Fruit fly (Drosophila melanogaster) whole organism, embryonic: ENCODE data around the gene Sfp33A4.

Experiments
- Ada2b ChIP-seq: fragments of 200-800 bp; sonication (Bioruptor generic); IDR thresholded peaks from 2 replicates; pipeline ENCODE4 v1.3.6; 2022; ENCODE audit warnings: missing biosample characterization, missing genetic modification characterization
- CG10321 ChIP-seq: fragments of 200-800 bp; sonication (Bioruptor generic); IDR thresholded peaks from 2 replicates; pipeline ENCODE4 v1.3.6; 2022; ENCODE audit warnings: missing biosample characterization, missing genetic modification characterization
- CG13287 ChIP-seq: fragments of 200-800 bp; sonication (Bioruptor generic); IDR thresholded peaks from 2 replicates; pipeline ENCODE4 v1.3.6; 2022; ENCODE audit warnings: missing biosample characterization, missing genetic modification characterization; ENCODE audit not compliant: partially characterized antibody
- CG13296 ChIP-seq: fragments of 200-800 bp; sonication (Bioruptor generic); optimal IDR thresholded peaks from 3 replicates; lab custom pipeline; 2018; ENCODE audit warnings: missing biosample characterization, mild to moderate bottlenecking, missing genetic modification characterization
- CG14667 ChIP-seq: fragments of 200-800 bp; sonication (Bioruptor generic); IDR thresholded peaks from 2 replicates; pipeline ENCODE4 v1.3.6; 2022; ENCODE audit warnings: missing biosample characterization, missing genetic modification characterization
- CG14710 ChIP-seq: fragments of 200-800 bp; sonication (Bioruptor generic); optimal IDR thresholded peaks from 3 replicates; lab custom pipeline; 2019; ENCODE audit warnings: missing biosample characterization, mild to moderate bottlenecking, missing genetic modification characterization, moderate library complexity
- CG15479 ChIP-seq: fragments of 200-800 bp; sonication (Bioruptor generic); optimal IDR thresholded peaks from 3 replicates; lab custom pipeline; 2019; ENCODE audit warnings: missing biosample characterization, mild to moderate bottlenecking, missing genetic modification characterization, moderate library complexity
- CG15601 ChIP-seq: fragments of 200-800 bp; sonication (Bioruptor generic); optimal IDR thresholded peaks from 3 replicates; lab custom pipeline; 2019; ENCODE audit warnings: missing biosample characterization, mild to moderate bottlenecking, missing genetic modification characterization, moderate library complexity
- CG1602 ChIP-seq: fragments of 200-800 bp; sonication (Bioruptor generic); optimal IDR thresholded peaks from 3 replicates; lab custom pipeline; 2016; ENCODE audit warnings: missing biosample characterization, missing genetic modification characterization
- CG1603 ChIP-seq: fragments of 200-800 bp; sonication (Bioruptor generic); optimal IDR thresholded peaks from 2 replicates; lab custom pipeline; 2019; ENCODE audit warnings: missing biosample characterization, mild to moderate bottlenecking, missing genetic modification characterization, moderate library complexity
- CG16779 ChIP-seq: fragments of 200-800 bp; sonication (Bioruptor generic); IDR thresholded peaks from 2 replicates; pipeline ENCODE4 v1.3.6; 2022; ENCODE audit warnings: missing biosample characterization, missing genetic modification characterization
- CG17612 ChIP-seq: fragments of 200-800 bp; sonication (Bioruptor generic); IDR thresholded peaks from 2 replicates; pipeline ENCODE4 v1.3.6; 2022; ENCODE audit warnings: missing biosample characterization, missing genetic modification characterization
- CG1792 ChIP-seq: fragments of 200-800 bp; sonication (Bioruptor generic); optimal IDR thresholded peaks from 2 replicates; lab custom pipeline; 2016; ENCODE audit warnings: missing biosample characterization, missing genetic modification characterization
- CG2129 ChIP-seq: fragments of 200-800 bp; sonication (Bioruptor generic); IDR thresholded peaks from 2 replicates; pipeline ENCODE4 v1.3.6; 2022; ENCODE audit warnings: missing biosample characterization, missing genetic modification characterization; ENCODE audit not compliant: partially characterized antibody
- CG2678 ChIP-seq: fragments of 200-800 bp; sonication (Bioruptor generic); optimal IDR thresholded peaks from 3 replicates; lab custom pipeline; 2019; ENCODE audit warnings: missing biosample characterization, mild to moderate bottlenecking, missing genetic modification characterization, moderate library complexity
- CG5180 ChIP-seq: fragments of 200-800 bp; sonication (Bioruptor generic); optimal IDR thresholded peaks from 3 replicates; lab custom pipeline; 2017; ENCODE audit warnings: missing biosample characterization, missing genetic modification characterization, mild to moderate bottlenecking, moderate library complexity, missing genetic modification reagents
- CG5953 ChIP-seq: fragments of 200-800 bp; sonication (Bioruptor generic); IDR thresholded peaks from 2 replicates; pipeline ENCODE4 v1.3.6; 2022; ENCODE audit warnings: missing biosample characterization, missing genetic modification characterization
- CG6272 ChIP-seq: fragments of 200-800 bp; sonication (Bioruptor generic); IDR thresholded peaks from 2 replicates; pipeline ENCODE4 v1.3.6; 2022; ENCODE audit warnings: missing biosample characterization, missing genetic modification characterization
- CG7372 ChIP-seq: fragments of 200-800 bp; sonication (Bioruptor generic); IDR thresholded peaks from 2 replicates; pipeline ENCODE4 v1.3.6; 2022; ENCODE audit warnings: missing biosample characterization, missing genetic modification characterization
- CG8290 ChIP-seq, 3 experiments: fragments of 200-800 bp; sonication (Bioruptor generic); optimal IDR thresholded peaks; 2 replicates each; lab custom pipeline; 2016 to 2019; ENCODE audit warnings: missing biosample characterization in 3 of 3, missing genetic modification characterization in 3 of 3, mild to moderate bottlenecking in 2 of 3, moderate library complexity in 1 of 3
- CG8765 ChIP-seq: fragments of 200-800 bp; sonication (Bioruptor generic); IDR thresholded peaks from 2 replicates; pipeline ENCODE4 v1.3.6; 2022; ENCODE audit warnings: missing biosample characterization, missing genetic modification characterization
- CG9797 ChIP-seq: fragments of 200-800 bp; sonication (Bioruptor generic); optimal IDR thresholded peaks from 3 replicates; lab custom pipeline; 2018; ENCODE audit warnings: missing biosample characterization, mild to moderate bottlenecking, missing genetic modification characterization
- Dll ChIP-seq: fragments of 200-800 bp; sonication (Bioruptor generic); IDR thresholded peaks from 4 replicates; pipeline ENCODE4 v1.3.6; 2022; ENCODE audit warnings: missing biosample characterization, missing genetic modification characterization; ENCODE audit not compliant: partially characterized antibody
- Mad ChIP-seq: fragments of 200-800 bp; sonication (Bioruptor generic); optimal IDR thresholded peaks from 2 replicates; lab custom pipeline; 2016; ENCODE audit warnings: missing biosample characterization, missing genetic modification characterization
- NK7.1 ChIP-seq: fragments of 200-800 bp; sonication (Bioruptor generic); optimal IDR thresholded peaks from 3 replicates; lab custom pipeline; 2016; ENCODE audit warnings: missing biosample characterization, missing genetic modification characterization
- Nf-YB ChIP-seq: fragments of 200-800 bp; sonication (Bioruptor generic); optimal IDR thresholded peaks from 3 replicates; lab custom pipeline; 2019; ENCODE audit warnings: missing biosample characterization, mild to moderate bottlenecking, missing genetic modification characterization, moderate library complexity
- amos ChIP-seq: fragments of 200-800 bp; sonication (Bioruptor generic); IDR thresholded peaks from 2 replicates; pipeline ENCODE4 v1.3.6; 2022; ENCODE audit warnings: missing biosample characterization, missing genetic modification characterization; ENCODE audit not compliant: partially characterized antibody
- ap ChIP-seq: fragments of 200-800 bp; sonication (Bioruptor generic); IDR thresholded peaks from 2 replicates; pipeline ENCODE4 v1.3.6; 2022; ENCODE audit warnings: missing biosample characterization, missing genetic modification characterization
- ato ChIP-seq: fragments of 200-800 bp; sonication (Bioruptor generic); IDR thresholded peaks from 2 replicates; pipeline ENCODE4 v1.3.6; 2022; ENCODE audit warnings: missing biosample characterization, missing genetic modification characterization; ENCODE audit not compliant: partially characterized antibody
- bcd ChIP-seq: fragments of 200-800 bp; sonication (Bioruptor generic); optimal IDR thresholded peaks from 2 replicates; lab custom pipeline; 2017; ENCODE audit warnings: missing biosample characterization, mild to moderate bottlenecking, missing genetic modification characterization
- cato ChIP-seq: fragments of 200-800 bp; sonication (Bioruptor generic); optimal IDR thresholded peaks from 2 replicates; lab custom pipeline; 2016; ENCODE audit warnings: missing biosample characterization, missing genetic modification characterization, borderline replicate concordance
- cg ChIP-seq: fragments of 200-800 bp; sonication (Bioruptor generic); optimal IDR thresholded peaks from 3 replicates; lab custom pipeline; 2019; ENCODE audit warnings: missing biosample characterization, mild to moderate bottlenecking, missing genetic modification characterization, moderate library complexity
- chinmo ChIP-seq: fragments of 200-800 bp; sonication (Bioruptor generic); IDR thresholded peaks from 4 replicates; pipeline ENCODE4 v1.3.6; 2022; ENCODE audit warnings: missing biosample characterization, missing genetic modification characterization; ENCODE audit not compliant: partially characterized antibody
- chn ChIP-seq: fragments of 200-800 bp; sonication (Bioruptor generic); optimal IDR thresholded peaks from 2 replicates; lab custom pipeline; 2016; ENCODE audit warnings: missing biosample characterization, missing genetic modification characterization
- crp ChIP-seq, 2 experiments: fragments of 200-800 bp; sonication (Bioruptor generic); optimal IDR thresholded peaks; 2 replicates in 1 of 2; 3 replicates in 1 of 2; lab custom pipeline; 2017; ENCODE audit warnings: missing biosample characterization in 2 of 2, missing genetic modification characterization in 2 of 2, mild to moderate bottlenecking in 1 of 2, moderate library complexity in 1 of 2
- cwo ChIP-seq: fragments of 200-800 bp; sonication (Bioruptor generic); optimal IDR thresholded peaks from 3 replicates; lab custom pipeline; 2017; ENCODE audit warnings: missing biosample characterization, missing genetic modification characterization, mild to moderate bottlenecking, moderate library complexity, missing genetic modification reagents
- dpn ChIP-seq, 2 experiments: fragments of 200-800 bp; sonication (Bioruptor generic); optimal IDR thresholded peaks; 3 replicates each; lab custom pipeline; 2016; ENCODE audit warnings: missing biosample characterization in 2 of 2, missing genetic modification characterization in 2 of 2
- fd3F ChIP-seq: fragments of 200-800 bp; sonication (Bioruptor generic); optimal IDR thresholded peaks from 2 replicates; lab custom pipeline; 2018; ENCODE audit warnings: missing biosample characterization, mild to moderate bottlenecking, missing genetic modification characterization, moderate library complexity
- gem ChIP-seq: fragments of 200-800 bp; sonication (Bioruptor generic); optimal IDR thresholded peaks from 2 replicates; lab custom pipeline; 2019; ENCODE audit warnings: missing biosample characterization, mild to moderate bottlenecking, missing genetic modification characterization, moderate library complexity
- gsb-n ChIP-seq: fragments of 200-800 bp; sonication (Bioruptor generic); optimal IDR thresholded peaks from 3 replicates; lab custom pipeline; 2018; ENCODE audit warnings: missing biosample characterization, mild to moderate bottlenecking, missing genetic modification characterization
- onecut ChIP-seq: fragments of 200-800 bp; sonication (Bioruptor generic); IDR thresholded peaks from 2 replicates; pipeline ENCODE4 v1.3.6; 2022; ENCODE audit warnings: missing biosample characterization, missing genetic modification characterization
- pfk ChIP-seq: fragments of 200-800 bp; sonication (Bioruptor generic); optimal IDR thresholded peaks from 2 replicates; lab custom pipeline; 2018; ENCODE audit warnings: missing biosample characterization, mild to moderate bottlenecking, missing genetic modification characterization, moderate library complexity
- phol ChIP-seq: fragments of 200-800 bp; sonication (Bioruptor generic); optimal IDR thresholded peaks from 3 replicates; lab custom pipeline; 2018; ENCODE audit warnings: missing biosample characterization, mild to moderate bottlenecking, missing genetic modification characterization, moderate library complexity
- row ChIP-seq: fragments of 200-800 bp; sonication (Bioruptor generic); IDR thresholded peaks from 3 replicates; pipeline ENCODE4 v1.3.6; 2022; ENCODE audit warnings: missing biosample characterization, missing genetic modification characterization
- sisA ChIP-seq: fragments of 200-800 bp; sonication (Bioruptor generic); IDR thresholded peaks from 2 replicates; pipeline ENCODE4 v1.3.6; 2022; ENCODE audit warnings: missing biosample characterization, missing genetic modification characterization
- sna ChIP-seq: fragments of 200-800 bp; sonication (Bioruptor generic); IDR thresholded peaks from 2 replicates; pipeline ENCODE4 v1.3.6; 2022; ENCODE audit warnings: missing biosample characterization, missing genetic modification characterization; ENCODE audit not compliant: partially characterized antibody
- tap ChIP-seq: fragments of 200-800 bp; optimal IDR thresholded peaks from 3 replicates; lab custom pipeline; 2019; ENCODE audit warnings: missing biosample characterization, mild to moderate bottlenecking, missing genetic modification characterization, moderate library complexity
- usp ChIP-seq: fragments of >200 bp; optimal IDR thresholded peaks from 2 replicates; lab custom pipeline; 2017; ENCODE audit warnings: missing biosample characterization, missing genetic modification characterization
- vnd ChIP-seq: fragments of 200-800 bp; sonication (Bioruptor generic); IDR thresholded peaks from 3 replicates; pipeline ENCODE4 v1.3.6; 2022; ENCODE audit warnings: missing biosample characterization, missing genetic modification characterization; ENCODE audit not compliant: partially characterized antibody

The Sfp33A4 gene

dm6 chr2L:11813665-11814087 lies 23.4 kb upstream of the Sfp33A4 start, which contains the start of gene CycY (continued):
- no peak for TF ChIP-seq CG2678
- peak; percentile 24; the same call in 1 of the 3 replicates for TF ChIP-seq row (GFP tag; lab: Robert Waterston, UW)
- no peak for TF ChIP-seq NK7.1 (GFP tag; lab: Kevin White, UChicago)
- no peak for TF ChIP-seq pfk (GFP tag; lab: Kevin White, UChicago)
- no peak for TF ChIP-seq bcd
- no peak for TF ChIP-seq CG8290 (GFP tag; optimal IDR thresholded peaks at IDR 0.05; lab: Kevin White, UChicago)
- TF ChIP-seq CG8290 (tag; optimal IDR thresholded peaks at IDR 0.05; lab: Kevin White, UChicago), result no peak
- TF ChIP-seq phol, result peak; percentile 50
- TF ChIP-seq CG5953 (GFP tag; lab: Robert Waterston, UW), result no peak
- TF ChIP-seq CG7372 (GFP tag; lab: Robert Waterston, UW), result no peak
- no peak for TF ChIP-seq tap (tag; lab: Kevin White, UChicago)
- TF ChIP-seq cg (GFP tag; lab: Kevin White, UChicago), result no peak
- TF ChIP-seq crp (GFP tag; optimal IDR thresholded peaks at IDR 0.05; lab: Kevin White, UChicago), result no peak
- TF ChIP-seq CG1792 (GFP tag; lab: Kevin White, UChicago), result no peak
- TF ChIP-seq CG6272, result no peak
- TF ChIP-seq Dll (GFP tag; lab: Robert Waterston, UW), result peak; percentile 84
- TF ChIP-seq usp (GFP tag; lab: Kevin White, UChicago), result no peak
- TF ChIP-seq cwo, result no peak
- TF ChIP-seq sisA (GFP tag; lab: Robert Waterston, UW), result no peak
- no peak for TF ChIP-seq CG17612 (GFP tag; lab: Robert Waterston, UW)
- 0 out of 2 replicates have a peak, but pooled peaks have one; percentile 35 for TF ChIP-seq ato
- TF ChIP-seq vnd (GFP tag; lab: Robert Waterston, UW), result peak; percentile 41; the same call in 1 of the 3 replicates
- no peak for TF ChIP-seq onecut (GFP tag; lab: Robert Waterston, UW)
- peak; percentile 80 for TF ChIP-seq CG13287 (GFP tag; lab: Robert Waterston, UW)
- no peak for TF ChIP-seq chinmo
- peak; percentile 35 for TF ChIP-seq CG15601 (tag; lab: Kevin White, UChicago)
- TF ChIP-seq Mad (GFP tag; lab: Kevin White, UChicago), result no peak
- TF ChIP-seq Nf-YB (GFP tag; lab: Kevin White, UChicago), result no peak
- peak; percentile 57 for TF ChIP-seq gem
- no peak for TF ChIP-seq chn
- TF ChIP-seq CG5180 (GFP tag; lab: Kevin White, UChicago), result no peak
- no peak for TF ChIP-seq Ada2b (GFP tag; lab: Robert Waterston, UW)
- TF ChIP-seq CG14710, result peak; percentile 74
- TF ChIP-seq dpn (GFP tag; optimal IDR thresholded peaks at IDR 0.05; lab: Kevin White, UChicago), result peak in 1 of 2 experiments; percentile 10
- TF ChIP-seq gsb-n, result peak; percentile 38
- no peak for TF ChIP-seq cato (GFP tag; lab: Kevin White, UChicago)
- TF ChIP-seq CG2129 (GFP tag; lab: Robert Waterston, UW), result peak; percentile 67
- TF ChIP-seq CG16779 (GFP tag; lab: Robert Waterston, UW), result no peak
- TF ChIP-seq CG9797, result peak; percentile 88
- no peak for TF ChIP-seq CG14667 (GFP tag; lab: Robert Waterston, UW)
- TF ChIP-seq CG1602 (GFP tag; lab: Kevin White, UChicago), result peak; percentile 4
- TF ChIP-seq CG10321, result no peak
- no peak for TF ChIP-seq fd3F (GFP tag; lab: Kevin White, UChicago)
- TF ChIP-seq sna (GFP tag; lab: Robert Waterston, UW), result no peak; the same call in none of the 2 replicates
- no peak for TF ChIP-seq CG15479 (GFP tag; lab: Kevin White, UChicago)
- no peak for TF ChIP-seq ap (GFP tag; lab: Robert Waterston, UW)
- TF ChIP-seq amos (GFP tag; lab: Robert Waterston, UW), result peak; percentile 68
- TF ChIP-seq CG8765, result no peak
- TF ChIP-seq CG13296 (GFP tag; lab: Kevin White, UChicago), result no peak
- TF ChIP-seq CG1603 (tag; lab: Kevin White, UChicago), result peak; percentile 29
